Fruit fly (Drosophila melanogaster): Measurements from ENCODE around the gene cmpy.

cmpy gene

DNA sequence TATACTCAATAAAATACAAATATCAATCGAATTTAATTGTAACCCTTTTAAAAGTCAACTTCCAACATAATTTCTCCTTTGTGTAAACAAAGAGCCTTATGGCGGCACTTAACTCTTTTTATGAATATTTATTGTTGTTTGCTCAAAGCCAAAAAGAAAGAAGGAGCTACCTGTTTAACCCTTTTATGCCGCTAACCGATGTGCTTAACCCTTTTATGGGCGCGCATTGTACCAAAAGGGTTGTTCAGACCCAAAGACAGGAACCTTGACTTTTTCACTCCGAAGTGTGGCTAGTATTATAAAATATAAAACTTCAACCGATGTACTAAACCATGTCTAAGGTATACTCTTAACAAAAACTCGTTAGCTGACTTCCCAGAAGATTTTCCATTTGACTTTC is 22.5 kb downstream of the cmpy start:
- no peak for TF ChIP-seq gcm2 (GFP tag; optimal IDR thresholded peaks at IDR 0.05)
- no peak for TF ChIP-seq Aef1 (GFP tag; IDR thresholded peaks at IDR 0.05)
- TF ChIP-seq tin (GFP tag; optimal IDR thresholded peaks at IDR 0.05) = no peak
- no peak for TF ChIP-seq Sox102F (GFP tag; optimal IDR thresholded peaks at IDR 0.05)
- TF ChIP-seq ranshi (GFP tag; IDR thresholded peaks at IDR 0.05) = no peak
- no peak for TF ChIP-seq CG15011 (GFP tag; optimal IDR thresholded peaks at IDR 0.05)
- TF ChIP-seq tll (GFP tag; optimal IDR thresholded peaks at IDR 0.05) = peak in 1 of 2 experiments; percentile 98
- TF ChIP-seq cad (GFP tag; optimal IDR thresholded peaks at IDR 0.05) = peak; percentile 42
- TF ChIP-seq Kr (GFP tag; optimal IDR thresholded peaks at IDR 0.05) = peak; percentile 94
- no peak for TF ChIP-seq CG18764 (GFP tag; optimal IDR thresholded peaks at IDR 0.05)
- peak; percentile 46 for TF ChIP-seq CG7271 (tag; optimal IDR thresholded peaks at IDR 0.05)
- no peak for TF ChIP-seq CG1603 (tag; optimal IDR thresholded peaks at IDR 0.05)
- peak; percentile 22 for TF ChIP-seq sens (GFP tag)

DNA sequence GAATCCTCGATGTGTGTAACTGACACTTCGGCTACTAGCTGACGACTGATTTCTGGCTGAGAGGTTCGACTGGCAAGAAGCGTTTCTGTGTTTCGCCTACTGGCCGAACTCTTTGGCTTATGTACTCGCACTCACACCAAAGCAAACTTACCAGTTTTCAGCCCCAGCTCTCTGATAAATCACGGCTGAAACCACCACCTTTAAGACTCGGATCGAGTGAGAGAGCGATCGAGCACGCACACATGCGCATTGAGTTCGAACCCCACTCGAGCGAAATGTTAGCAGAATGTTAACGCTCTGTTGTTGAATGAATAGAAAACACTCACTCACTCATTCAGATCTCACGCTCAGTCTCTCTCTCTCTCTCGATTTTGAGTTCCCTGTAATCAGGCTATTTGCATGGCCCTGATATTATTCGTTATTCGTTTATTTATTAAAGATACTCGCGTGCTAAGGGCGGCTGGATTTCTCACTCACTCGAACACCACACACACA is 23.6 kb downstream of the cmpy start, which contains the start of gene kni:
Gene kni (minus strand): TSS at position 51 of the 495 bp plus-strand sequence.
- peak; percentile 30 for TF ChIP-seq CG17829 (tag; optimal IDR thresholded peaks at IDR 0.05)
- no peak for TF ChIP-seq tio (GFP tag; optimal IDR thresholded peaks at IDR 0.05)
- TF ChIP-seq rib (GFP tag; IDR thresholded peaks at IDR 0.05) = 0 out of 2 replicates have a peak, but pooled peaks have one; percentile 32
- TF ChIP-seq Nf-YB (GFP tag; optimal IDR thresholded peaks at IDR 0.05) = peak; percentile 91
- peak; percentile 89 for TF ChIP-seq cg (GFP tag; optimal IDR thresholded peaks at IDR 0.05)
- TF ChIP-seq sqz (GFP tag; optimal IDR thresholded peaks at IDR 0.05) = no peak
- TF ChIP-seq CG8359 (GFP tag; optimal IDR thresholded peaks at IDR 0.05; ENCODE audit: borderline replicate concordance) = no peak
- peak; percentile 54 for TF ChIP-seq pros (GFP tag; optimal IDR thresholded peaks at IDR 0.05)
- TF ChIP-seq abd-A (tag; optimal IDR thresholded peaks at IDR 0.05) = peak; percentile 16
- TF ChIP-seq Jarid2 (GFP tag; optimal IDR thresholded peaks at IDR 0.05) = peak; percentile 83
- peak; percentile 77 to 84 for TF ChIP-seq Trl (optimal IDR thresholded peaks at IDR 0.05)
- TF ChIP-seq Trl (GFP tag; optimal IDR thresholded peaks at IDR 0.05) = no peak
- TF ChIP-seq Nf-YC (tag; optimal IDR thresholded peaks at IDR 0.05) = peak; percentile 90
- peak; percentile 33; the same call in 1 of the 2 replicates for TF ChIP-seq Scr (GFP tag; IDR thresholded peaks at IDR 0.05; ENCODE audit: partially characterized antibody)
- no peak for TF ChIP-seq CkIIα-i1 (GFP tag; IDR thresholded peaks at IDR 0.05)
- TF ChIP-seq vvl (GFP tag; IDR thresholded peaks at IDR 0.05) = 0 out of 2 replicates have a peak, but pooled peaks have one; percentile 22
- TF ChIP-seq sens (GFP tag) = peak; percentile 72
- no peak for TF ChIP-seq dati (GFP tag; IDR thresholded peaks at IDR 0.05)
- TF ChIP-seq kni (GFP tag; optimal IDR thresholded peaks at IDR 0.05) = peak; percentile 93
- 0 out of 2 replicates have a peak, but pooled peaks have one; percentile 14 for TF ChIP-seq CG13287 (GFP tag; IDR thresholded peaks at IDR 0.05; ENCODE audit: partially characterized antibody)
- TF ChIP-seq CG5180 (GFP tag; optimal IDR thresholded peaks at IDR 0.05) = peak; percentile 11
- TF ChIP-seq z (GFP tag; IDR thresholded peaks at IDR 0.05) = peak; percentile 99
- 0 out of 2 replicates have a peak, but pooled peaks have one; percentile 18 for TF ChIP-seq hbn (GFP tag; IDR thresholded peaks at IDR 0.05; ENCODE audit: partially characterized antibody)
- no peak for TF ChIP-seq CG6272 (GFP tag; IDR thresholded peaks at IDR 0.05)
- peak; percentile 71; the same call in 1 of the 4 replicates for TF ChIP-seq chinmo (GFP tag; IDR thresholded peaks at IDR 0.05; ENCODE audit: partially characterized antibody)
- peak; percentile 81 for TF ChIP-seq Deaf1 (tag; optimal IDR thresholded peaks at IDR 0.05)
- no peak for TF ChIP-seq al (GFP tag; IDR thresholded peaks at IDR 0.05)
- no peak for TF ChIP-seq CG10431 (GFP tag; optimal IDR thresholded peaks at IDR 0.05)
- TF ChIP-seq bbx (GFP tag; IDR thresholded peaks at IDR 0.05; ENCODE audit: partially characterized antibody) = peak; percentile 53; the same call in 1 of the 2 replicates
- TF ChIP-seq HLH4C (GFP tag; IDR thresholded peaks at IDR 0.05; ENCODE audit: partially characterized antibody) = 0 out of 3 replicates have a peak, but pooled peaks have one; percentile 34
- peak; percentile 23; the same call in 1 of the 2 replicates for TF ChIP-seq seq (GFP tag; IDR thresholded peaks at IDR 0.05)

Measured in whole organism, embryonic.